Worm (Caenorhabditis elegans) whole organism, L1 larva: ENCODE data around the gene prp-9.
A peak's percentile ranks its signal among the peaks of the same experiment; 100 is the strongest.

Experiments used
- C04F5.9 ChIP-seq: sonication (generic microtip); optimal IDR thresholded peaks from 2 replicates; lab custom pipeline; 2016; ENCODE audit warnings: missing genetic modification characterization, missing compliant biosample characterization
- C16A3.4 ChIP-seq: fragments of 150-350 bp; optimal IDR thresholded peaks from 2 replicates; lab custom pipeline; 2014; ENCODE audit warnings: missing biosample characterization, missing genetic modification characterization
- C34B4.2 ChIP-seq: sonication (generic microtip); optimal IDR thresholded peaks from 2 replicates; lab custom pipeline; 2017; ENCODE audit warnings: mild to moderate bottlenecking, missing genetic modification characterization, missing compliant biosample characterization
- Y116A8C.19 ChIP-seq: sonication (generic microtip); optimal IDR thresholded peaks from 2 replicates; lab custom pipeline; 2016; ENCODE audit warnings: missing compliant biosample characterization, missing genetic modification characterization, borderline replicate concordance
- aha-1 ChIP-seq: fragments of 150-350 bp; optimal IDR thresholded peaks from 2 replicates; lab custom pipeline; 2014; ENCODE audit warnings: missing biosample characterization, missing genetic modification characterization
- alr-1 ChIP-seq: fragments of 200-800 bp; sonication (Bioruptor generic); optimal IDR thresholded peaks from 2 replicates; lab custom pipeline; 2018; ENCODE audit warnings: borderline replicate concordance, mild to moderate bottlenecking, missing genetic modification characterization, missing compliant biosample characterization
- ama-1 ChIP-seq: fragments of 150-350 bp; optimal IDR thresholded peaks from 2 replicates; lab custom pipeline; 2014
- blmp-1 ChIP-seq: fragments of 150-350 bp; optimal IDR thresholded peaks from 2 replicates; lab custom pipeline; 2014; ENCODE audit warnings: missing biosample characterization, missing genetic modification characterization
- ceh-88 ChIP-seq: fragments of 200-800 bp; sonication (Bioruptor generic); IDR thresholded peaks from 2 replicates; pipeline ENCODE4 v1.3.6; 2022; ENCODE audit warnings: missing genetic modification characterization, missing compliant biosample characterization
- ceh-90 ChIP-seq: sonication (generic microtip); optimal IDR thresholded peaks from 2 replicates; lab custom pipeline; 2016; ENCODE audit warnings: missing genetic modification characterization, missing compliant biosample characterization
- dsc-1 ChIP-seq: sonication (generic microtip); optimal IDR thresholded peaks from 2 replicates; lab custom pipeline; 2016; ENCODE audit warnings: mild to moderate bottlenecking, missing genetic modification characterization, missing compliant biosample characterization
- efl-1 ChIP-seq, 4 experiments: fragments of 150-350 bp; optimal IDR thresholded peaks in 3 of 4; peaks in 1 of 4; 1 replicate in 1 of 4; 2 replicates in 3 of 4; lab custom pipeline; 2014; ENCODE audit warnings: missing biosample characterization in 2 of 4, missing genetic modification characterization in 2 of 4, missing genetic modification reagents in 2 of 4
- egl-13 ChIP-seq: sonication (generic microtip); optimal IDR thresholded peaks from 2 replicates; lab custom pipeline; 2016; ENCODE audit warnings: missing genotype, missing genetic modification reagents, missing genetic modification characterization, missing compliant biosample characterization
- egl-27 ChIP-seq, 2 experiments: fragments of 150-350 bp in 1 of 2; sonication (generic microtip); optimal IDR thresholded peaks; 3 replicates each; lab custom pipeline; 2017 to 2018; ENCODE audit warnings: missing biosample characterization in 2 of 2, missing genetic modification characterization in 2 of 2, missing genetic modification reagents in 2 of 2
- elt-2 ChIP-seq: sonication (generic microtip); optimal IDR thresholded peaks from 2 replicates; lab custom pipeline; 2016; ENCODE audit warnings: missing genetic modification characterization, mild to moderate bottlenecking, inconsistent platforms, missing compliant biosample characterization, missing genetic modification reagents
- fkh-10 ChIP-seq: sonication (generic microtip); optimal IDR thresholded peaks from 2 replicates; lab custom pipeline; 2017; ENCODE audit warnings: missing biosample characterization, missing genetic modification reagents, missing genetic modification characterization
- fos-1 ChIP-seq: fragments of 150-350 bp; optimal IDR thresholded peaks from 2 replicates; lab custom pipeline; 2014; ENCODE audit warnings: missing biosample characterization, missing genetic modification characterization
- grh-1 ChIP-seq: fragments of 200-800 bp; sonication (Bioruptor generic); IDR thresholded peaks from 2 replicates; pipeline ENCODE4 v1.3.6; 2022; ENCODE audit warnings: missing genetic modification reagents, missing genetic modification characterization, missing compliant biosample characterization
- hlh-17 ChIP-seq: fragments of 200-800 bp; sonication (Bioruptor generic); optimal IDR thresholded peaks from 2 replicates; lab custom pipeline; 2018; ENCODE audit warnings: missing genetic modification characterization, mild to moderate bottlenecking, missing compliant biosample characterization, moderate library complexity, borderline replicate concordance
- isw-1 ChIP-seq: fragments of 200-800 bp; sonication (Bioruptor generic); IDR thresholded peaks from 2 replicates; pipeline ENCODE4 v1.3.6; 2022; ENCODE audit warnings: missing genetic modification characterization, missing compliant biosample characterization
- jun-1 ChIP-seq: fragments of 150-350 bp; optimal IDR thresholded peaks from 2 replicates; lab custom pipeline; 2014; ENCODE audit warnings: missing biosample characterization, missing genetic modification reagents, missing genetic modification characterization
- lin-13 ChIP-seq: fragments of 150-350 bp; optimal IDR thresholded peaks from 2 replicates; lab custom pipeline; 2014; ENCODE audit warnings: missing biosample characterization, missing genetic modification reagents, missing genetic modification characterization
- lsy-2 ChIP-seq, 2 experiments: fragments of 150-350 bp; optimal IDR thresholded peaks; 2 replicates each; lab custom pipeline; 2014; ENCODE audit warnings: missing biosample characterization in 2 of 2, missing genetic modification characterization in 2 of 2
- mab-9 ChIP-seq: fragments of 200-800 bp; sonication (Bioruptor generic); IDR thresholded peaks from 2 replicates; pipeline ENCODE4 v1.3.6; 2022; ENCODE audit warnings: missing genetic modification reagents, missing genetic modification characterization, missing compliant biosample characterization
- mdl-1 ChIP-seq, 2 experiments: fragments of 150-350 bp; optimal IDR thresholded peaks; 2 replicates each; lab custom pipeline; 2014 to 2017; ENCODE audit warnings: missing biosample characterization in 2 of 2, missing genetic modification characterization in 2 of 2, inconsistent platforms in 1 of 2
- mef-2 ChIP-seq: fragments of 150-350 bp; optimal IDR thresholded peaks from 2 replicates; lab custom pipeline; 2014; ENCODE audit warnings: missing biosample characterization, missing genetic modification characterization
- nhr-12 ChIP-seq: sonication (generic microtip); optimal IDR thresholded peaks from 2 replicates; lab custom pipeline; 2017; ENCODE audit warnings: missing biosample characterization, missing genetic modification characterization
- nhr-19 ChIP-seq: fragments of 200-800 bp; sonication (Bioruptor generic); conservative IDR thresholded peaks from 2 replicates; pipeline ENCODE4 v1.3.6; 2022; ENCODE audit warnings: missing genetic modification characterization, missing compliant biosample characterization
- nhr-20 ChIP-seq: sonication (generic microtip); optimal IDR thresholded peaks from 2 replicates; lab custom pipeline; 2016; ENCODE audit warnings: mild to moderate bottlenecking, missing genetic modification characterization, missing compliant biosample characterization
- nhr-237 ChIP-seq: fragments of 150-350 bp; optimal IDR thresholded peaks from 2 replicates; lab custom pipeline; 2014; ENCODE audit warnings: missing biosample characterization, missing genetic modification characterization
- nhr-47 ChIP-seq: sonication (generic microtip); optimal IDR thresholded peaks from 2 replicates; lab custom pipeline; 2016; ENCODE audit warnings: mild to moderate bottlenecking, missing genetic modification characterization, moderate library complexity, missing compliant biosample characterization
- nhr-76 ChIP-seq: sonication (generic microtip); optimal IDR thresholded peaks from 2 replicates; lab custom pipeline; 2017; ENCODE audit warnings: missing biosample characterization, missing genetic modification characterization
- nhr-77 ChIP-seq: fragments of 150-350 bp; optimal IDR thresholded peaks from 2 replicates; lab custom pipeline; 2014; ENCODE audit warnings: missing biosample characterization, missing genetic modification characterization
- nhr-84 ChIP-seq: sonication (generic microtip); optimal IDR thresholded peaks from 2 replicates; lab custom pipeline; 2017; ENCODE audit warnings: missing biosample characterization, missing genetic modification characterization
- nhr-85 ChIP-seq: sonication (generic microtip); peaks from one replicate; lab custom pipeline; 2016; ENCODE audit warnings: missing genetic modification characterization, inconsistent platforms, missing compliant biosample characterization
- nhr-90 ChIP-seq: sonication (generic microtip); optimal IDR thresholded peaks from 2 replicates; lab custom pipeline; 2016; ENCODE audit warnings: mild to moderate bottlenecking, missing genetic modification characterization, missing compliant biosample characterization; ENCODE audit not compliant: poor library complexity
- pag-3 ChIP-seq: sonication (generic microtip); optimal IDR thresholded peaks from 2 replicates; lab custom pipeline; 2017; ENCODE audit warnings: missing genetic modification characterization, mild to moderate bottlenecking, missing compliant biosample characterization, antibody characterized with exemption, borderline replicate concordance; ENCODE audit not compliant: insufficient read depth
- pax-3 ChIP-seq: fragments of 200-800 bp; sonication (Bioruptor generic); optimal IDR thresholded peaks from 2 replicates; lab custom pipeline; 2018; ENCODE audit warnings: mild to moderate bottlenecking, missing genetic modification characterization, moderate library complexity, missing compliant biosample characterization
- rnt-1 ChIP-seq: sonication (generic microtip); optimal IDR thresholded peaks from 2 replicates; lab custom pipeline; 2016; ENCODE audit warnings: mild to moderate bottlenecking, missing genetic modification characterization, moderate library complexity, missing compliant biosample characterization
- skn-1 ChIP-seq: fragments of 150-350 bp; optimal IDR thresholded peaks from 2 replicates; lab custom pipeline; 2014; ENCODE audit warnings: missing biosample characterization, missing genetic modification characterization
- snpc-4 ChIP-seq: fragments of 150-350 bp; optimal IDR thresholded peaks from 2 replicates; lab custom pipeline; 2014; ENCODE audit warnings: missing biosample characterization, missing genetic modification characterization
- snu-23 ChIP-seq: sonication (generic microtip); optimal IDR thresholded peaks from 2 replicates; lab custom pipeline; 2016; ENCODE audit warnings: missing genetic modification characterization, missing compliant biosample characterization
- sup-37 ChIP-seq: fragments of 200-800 bp; sonication (Bioruptor generic); optimal IDR thresholded peaks from 2 replicates; lab custom pipeline; 2018; ENCODE audit warnings: mild to moderate bottlenecking, missing genetic modification characterization, missing compliant biosample characterization
- swsn-7 ChIP-seq: sonication (generic microtip); optimal IDR thresholded peaks from 2 replicates; lab custom pipeline; 2016; ENCODE audit warnings: missing genetic modification characterization, missing compliant biosample characterization
- tbx-2 ChIP-seq: sonication (generic microtip); optimal IDR thresholded peaks from 2 replicates; lab custom pipeline; 2016; ENCODE audit warnings: missing genetic modification characterization, missing compliant biosample characterization
- tlp-1 ChIP-seq: fragments of 150-350 bp; optimal IDR thresholded peaks from 2 replicates; lab custom pipeline; 2014; ENCODE audit warnings: missing biosample characterization, missing genetic modification characterization
- unc-30 ChIP-seq: sonication (generic microtip); optimal IDR thresholded peaks from 2 replicates; lab custom pipeline; 2017; ENCODE audit warnings: missing biosample characterization, missing genetic modification characterization
- unc-62 ChIP-seq: fragments of 150-350 bp; optimal IDR thresholded peaks from 2 replicates; lab custom pipeline; 2014; ENCODE audit warnings: missing biosample characterization, missing genetic modification reagents, missing genetic modification characterization
- unc-86 ChIP-seq: sonication (generic microtip); optimal IDR thresholded peaks from 2 replicates; lab custom pipeline; 2016; ENCODE audit warnings: missing genetic modification characterization, missing compliant biosample characterization
- unc-98 ChIP-seq: fragments of 200-800 bp; sonication (Bioruptor generic); IDR thresholded peaks from 2 replicates; pipeline ENCODE4 v1.3.6; 2022; ENCODE audit warnings: missing genetic modification characterization, missing compliant biosample characterization
- xbp-1 ChIP-seq: sonication (generic microtip); optimal IDR thresholded peaks from 2 replicates; lab custom pipeline; 2016; ENCODE audit warnings: missing genetic modification characterization, missing compliant biosample characterization
- ztf-11 ChIP-seq, 2 experiments: sonication (generic microtip); optimal IDR thresholded peaks; 2 replicates each; lab custom pipeline; 2016 to 2017; ENCODE audit warnings: missing genetic modification characterization in 2 of 2, missing biosample characterization in 1 of 2, missing compliant biosample characterization in 1 of 2
- ztf-4 ChIP-seq: fragments of 150-350 bp; optimal IDR thresholded peaks from 2 replicates; lab custom pipeline; 2014; ENCODE audit warnings: missing biosample characterization, missing genetic modification characterization

The prp-9 gene

ce11 chrII:8525133-8525736 is at the start of gene prp-9, which contains the start of gene mrps-18B:
TSS of gene prp-9 (minus strand) at chrII:8525396.
TSS of gene mrps-18B (plus strand) at chrII:8525681.
- no peak for TF ChIP-seq tlp-1 (tag; lab: Kevin White, UChicago)
- no peak for TF ChIP-seq nhr-77
- TF ChIP-seq jun-1 (tag; lab: Kevin White, UChicago): no peak
- peak; percentile 35 for TF ChIP-seq nhr-20 (tag; lab: Kevin White, UChicago)
- no peak for TF ChIP-seq fos-1 (tag; lab: Kevin White, UChicago)
- no peak for TF ChIP-seq C04F5.9 (tag; lab: Kevin White, UChicago)
- TF ChIP-seq lsy-2 (tag; optimal IDR thresholded peaks at IDR 0.05; lab: Kevin White, UChicago): peak; percentile 65 to 73
- TF ChIP-seq fkh-10: no peak
- no peak for TF ChIP-seq unc-30 (tag; lab: Kevin White, UChicago)
- TF ChIP-seq Y116A8C.19 (tag; lab: Kevin White, UChicago): no peak
- TF ChIP-seq nhr-84 (tag; lab: Kevin White, UChicago): no peak
- no peak for TF ChIP-seq egl-13 (tag; lab: Kevin White, UChicago)
- TF ChIP-seq pag-3: no peak
- TF ChIP-seq lin-13: no peak
- no peak for TF ChIP-seq mdl-1 (tag; optimal IDR thresholded peaks at IDR 0.05; lab: Kevin White, UChicago)
- TF ChIP-seq egl-27 (tag; optimal IDR thresholded peaks at IDR 0.05; lab: Kevin White, UChicago): no peak
- TF ChIP-seq tbx-2 (tag; lab: Kevin White, UChicago): no peak
- TF ChIP-seq ceh-90: no peak
- TF ChIP-seq aha-1 (tag; lab: Kevin White, UChicago): no peak
- peak; percentile 60 for TF ChIP-seq snu-23
- TF ChIP-seq skn-1 (tag; lab: Kevin White, UChicago): peak; percentile 6
- TF ChIP-seq sup-37 (GFP tag; lab: Kevin White, UChicago): no peak
- no peak for TF ChIP-seq ztf-11 (tag; optimal IDR thresholded peaks at IDR 0.05; lab: Kevin White, UChicago)
- TF ChIP-seq C34B4.2 (tag; lab: Kevin White, UChicago): no peak
- TF ChIP-seq snpc-4 (tag; lab: Kevin White, UChicago): no peak
- TF ChIP-seq ama-1: no peak
- TF ChIP-seq dsc-1 (tag; lab: Kevin White, UChicago): no peak
- no peak for TF ChIP-seq elt-2 (tag; lab: Kevin White, UChicago)
- peak; percentile 4 for TF ChIP-seq rnt-1 (tag; lab: Kevin White, UChicago)
- TF ChIP-seq unc-86 (tag; lab: Kevin White, UChicago): no peak
- TF ChIP-seq ceh-88 (GFP tag; lab: Robert Waterston, UW): no peak
- no peak for TF ChIP-seq nhr-76
- TF ChIP-seq C16A3.4 (tag; lab: Kevin White, UChicago): peak; percentile 53
- TF ChIP-seq xbp-1 (tag; lab: Kevin White, UChicago): peak; percentile 34
- no peak for TF ChIP-seq unc-62 (GFP tag; lab: Kevin White, UChicago)
- no peak for TF ChIP-seq nhr-85 (tag; lab: Kevin White, UChicago)
- TF ChIP-seq isw-1 (GFP tag; lab: Robert Waterston, UW): no peak
- no peak for TF ChIP-seq pax-3
- no peak for TF ChIP-seq grh-1 (GFP tag; lab: Robert Waterston, UW)
- TF ChIP-seq nhr-12 (tag; lab: Kevin White, UChicago): no peak
- peak; percentile 3 for TF ChIP-seq nhr-90 (tag; lab: Kevin White, UChicago)
- no peak for TF ChIP-seq nhr-237
- TF ChIP-seq ztf-4: no peak
- TF ChIP-seq alr-1 (tag; lab: Kevin White, UChicago): no peak
- TF ChIP-seq hlh-17: no peak
- peak; percentile 63 for TF ChIP-seq blmp-1 (tag; lab: Kevin White, UChicago)
- TF ChIP-seq efl-1 (optimal IDR thresholded peaks at IDR 0.05; lab: Kevin White, UChicago): peak; percentile 30 to 53
- peak; percentile 38 to 42 for TF ChIP-seq efl-1 (GFP tag; optimal IDR thresholded peaks at IDR 0.05 in 1 of 2; lab: Kevin White, UChicago)
- peak; percentile 41 for TF ChIP-seq swsn-7 (tag; lab: Kevin White, UChicago)
- peak; percentile 31 for TF ChIP-seq nhr-47 (tag; lab: Kevin White, UChicago)
- no peak for TF ChIP-seq unc-98 (GFP tag; lab: Robert Waterston, UW)
- no peak for TF ChIP-seq mab-9
- peak; percentile 9; the same call in 1 of the 2 replicates for TF ChIP-seq nhr-19 (GFP tag; lab: Robert Waterston, UW)
- no peak for TF ChIP-seq mef-2
